Fruit fly (Drosophila melanogaster) whole organism, embryonic: ENCODE results near the gene DZIP1.
A peak's percentile ranks its signal among the peaks of the same experiment; 100 is the strongest.

Source experiments
- ATbp ChIP-seq: fragments of 200-800 bp; sonication (Bioruptor generic); optimal IDR thresholded peaks from 2 replicates; lab custom pipeline; 2017; ENCODE audit warnings: missing biosample characterization, mild to moderate bottlenecking, missing genetic modification characterization, missing genetic modification reagents
- Asciz ChIP-seq: fragments of 200-800 bp; sonication (Bioruptor generic); optimal IDR thresholded peaks from 2 replicates; lab custom pipeline; 2017; ENCODE audit warnings: missing biosample characterization, mild to moderate bottlenecking, missing genetic modification characterization, missing genetic modification reagents
- Atf6 ChIP-seq: fragments of 200-800 bp; sonication (Bioruptor generic); IDR thresholded peaks from 2 replicates; pipeline ENCODE4 v1.3.6; 2022; ENCODE audit warnings: missing biosample characterization, missing genetic modification characterization
- Bdp1 ChIP-seq: fragments of 200-800 bp; sonication (Bioruptor generic); optimal IDR thresholded peaks from 3 replicates; lab custom pipeline; 2016; ENCODE audit warnings: missing biosample characterization, missing genetic modification characterization
- Bteb2 ChIP-seq: fragments of 200-800 bp; sonication (Bioruptor generic); optimal IDR thresholded peaks from 2 replicates; lab custom pipeline; 2016; ENCODE audit warnings: missing biosample characterization, missing genetic modification characterization
- CG1024 ChIP-seq: fragments of 200-800 bp; sonication (Bioruptor generic); IDR thresholded peaks from 2 replicates; pipeline ENCODE4 v1.3.6; 2022; ENCODE audit warnings: missing biosample characterization, missing genetic modification characterization
- CG11093 ChIP-seq: fragments of 200-800 bp; sonication (Bioruptor generic); IDR thresholded peaks from 3 replicates; pipeline ENCODE4 v1.3.6; 2022; ENCODE audit warnings: missing biosample characterization, missing genetic modification characterization
- CG11696 ChIP-seq: fragments of 200-800 bp; sonication (Bioruptor generic); IDR thresholded peaks from 2 replicates; pipeline ENCODE4 v1.3.6; 2022; ENCODE audit warnings: missing biosample characterization, missing genetic modification characterization
- CG15011 ChIP-seq: fragments of 200-800 bp; sonication (Bioruptor generic); optimal IDR thresholded peaks from 3 replicates; lab custom pipeline; 2018; ENCODE audit warnings: missing biosample characterization, mild to moderate bottlenecking, missing genetic modification characterization
- CG1647 ChIP-seq: fragments of 200-800 bp; sonication (Bioruptor generic); optimal IDR thresholded peaks from 3 replicates; lab custom pipeline; 2016; ENCODE audit warnings: missing biosample characterization, missing genetic modification characterization
- CG17361 ChIP-seq: fragments of 200-800 bp; sonication (Bioruptor generic); IDR thresholded peaks from 3 replicates; pipeline ENCODE4 v1.3.6; 2022; ENCODE audit warnings: missing biosample characterization, missing genetic modification characterization
- CG17568 ChIP-seq: fragments of 200-800 bp; sonication (Bioruptor generic); optimal IDR thresholded peaks from 2 replicates; lab custom pipeline; 2018; ENCODE audit warnings: missing biosample characterization, mild to moderate bottlenecking, missing genetic modification characterization, moderate library complexity
- CG2120 ChIP-seq: fragments of 200-800 bp; sonication (Bioruptor generic); optimal IDR thresholded peaks from 3 replicates; lab custom pipeline; 2016; ENCODE audit warnings: missing biosample characterization, missing genetic modification characterization
- CG2199 ChIP-seq: fragments of 200-800 bp; sonication (Bioruptor generic); IDR thresholded peaks from 3 replicates; pipeline ENCODE4 v1.3.6; 2022; ENCODE audit warnings: missing biosample characterization, missing genetic modification characterization
- CG3838 ChIP-seq: fragments of 200-800 bp; sonication (Bioruptor generic); optimal IDR thresholded peaks from 3 replicates; lab custom pipeline; 2016; ENCODE audit warnings: missing biosample characterization, missing genetic modification characterization
- CG3847 ChIP-seq: fragments of 200-800 bp; sonication (Bioruptor generic); IDR thresholded peaks from 2 replicates; pipeline ENCODE4 v1.3.6; 2022; ENCODE audit warnings: missing biosample characterization, missing genetic modification characterization
- CG4424 ChIP-seq: fragments of 200-800 bp; sonication (Bioruptor generic); optimal IDR thresholded peaks from 3 replicates; lab custom pipeline; 2016; ENCODE audit warnings: missing biosample characterization, missing genetic modification characterization
- CG6254 ChIP-seq: fragments of 200-800 bp; sonication (Bioruptor generic); optimal IDR thresholded peaks from 3 replicates; lab custom pipeline; 2017; ENCODE audit warnings: mild to moderate bottlenecking, missing biosample characterization, missing genetic modification reagents, missing genetic modification characterization
- CG6689 ChIP-seq: fragments of 200-800 bp; sonication (Bioruptor generic); IDR thresholded peaks from 2 replicates; pipeline ENCODE4 v1.3.6; 2022; ENCODE audit warnings: missing biosample characterization, missing genetic modification characterization
- CG7271 ChIP-seq: fragments of 200-800 bp; sonication (Bioruptor generic); optimal IDR thresholded peaks from 2 replicates; lab custom pipeline; 2018; ENCODE audit warnings: missing biosample characterization, mild to moderate bottlenecking, missing genetic modification characterization, moderate library complexity
- CG7372 ChIP-seq: fragments of 200-800 bp; sonication (Bioruptor generic); IDR thresholded peaks from 2 replicates; pipeline ENCODE4 v1.3.6; 2022; ENCODE audit warnings: missing biosample characterization, missing genetic modification characterization
- CG7839 ChIP-seq: fragments of 200-800 bp; sonication (Bioruptor generic); optimal IDR thresholded peaks from 3 replicates; lab custom pipeline; 2018; ENCODE audit warnings: missing biosample characterization, mild to moderate bottlenecking, missing genetic modification characterization, moderate library complexity
- CG8089 ChIP-seq: fragments of 200-800 bp; sonication (Bioruptor generic); optimal IDR thresholded peaks from 3 replicates; lab custom pipeline; 2016; ENCODE audit warnings: missing biosample characterization, missing genetic modification characterization
- CG8281 ChIP-seq: fragments of 200-800 bp; sonication (Bioruptor generic); optimal IDR thresholded peaks from 2 replicates; lab custom pipeline; 2018; ENCODE audit warnings: missing biosample characterization, mild to moderate bottlenecking, missing genetic modification characterization, moderate library complexity
- Deaf1 ChIP-seq: fragments of 200-800 bp; optimal IDR thresholded peaks from 3 replicates; lab custom pipeline; 2019; ENCODE audit warnings: missing biosample characterization, mild to moderate bottlenecking, missing genetic modification characterization, moderate library complexity
- GATAe ChIP-seq: fragments of 200-800 bp; sonication (Bioruptor generic); conservative IDR thresholded peaks from 2 replicates; pipeline ENCODE4 v1.3.6; 2022; ENCODE audit warnings: missing biosample characterization, missing genetic modification characterization
- HHEX ChIP-seq: fragments of 200-800 bp; sonication (Bioruptor generic); optimal IDR thresholded peaks from 3 replicates; lab custom pipeline; 2017; ENCODE audit warnings: missing biosample characterization, mild to moderate bottlenecking, missing genetic modification characterization, missing genetic modification reagents
- HLH54F ChIP-seq: fragments of 200-800 bp; sonication (Bioruptor generic); optimal IDR thresholded peaks from 3 replicates; lab custom pipeline; 2016; ENCODE audit warnings: missing biosample characterization, missing genetic modification characterization
- HLHmδ ChIP-seq: fragments of 200-800 bp; sonication (Bioruptor generic); optimal IDR thresholded peaks from 2 replicates; lab custom pipeline; 2018; ENCODE audit warnings: missing biosample characterization, mild to moderate bottlenecking, missing genetic modification characterization, moderate library complexity
- Mad ChIP-seq: fragments of 200-800 bp; sonication (Bioruptor generic); optimal IDR thresholded peaks from 2 replicates; lab custom pipeline; 2016; ENCODE audit warnings: missing biosample characterization, missing genetic modification characterization
- Mrtf ChIP-seq: fragments of 200-800 bp; sonication (Bioruptor generic); IDR thresholded peaks from 3 replicates; pipeline ENCODE4 v1.3.6; 2022; ENCODE audit warnings: missing biosample characterization, missing genetic modification characterization
- ap ChIP-seq: fragments of 200-800 bp; sonication (Bioruptor generic); IDR thresholded peaks from 2 replicates; pipeline ENCODE4 v1.3.6; 2022; ENCODE audit warnings: missing biosample characterization, missing genetic modification characterization
- btn ChIP-seq: fragments of 200-800 bp; sonication (Bioruptor generic); optimal IDR thresholded peaks from 2 replicates; lab custom pipeline; 2016; ENCODE audit warnings: missing biosample characterization, missing genetic modification characterization
- cas ChIP-seq: fragments of 200-800 bp; sonication (Bioruptor generic); IDR thresholded peaks from 2 replicates; pipeline ENCODE4 v1.3.6; 2022; ENCODE audit warnings: missing biosample characterization, missing genetic modification characterization
- dpn ChIP-seq, 2 experiments: fragments of 200-800 bp; sonication (Bioruptor generic); optimal IDR thresholded peaks; 3 replicates each; lab custom pipeline; 2016; ENCODE audit warnings: missing biosample characterization in 2 of 2, missing genetic modification characterization in 2 of 2
- fd3F ChIP-seq: fragments of 200-800 bp; sonication (Bioruptor generic); optimal IDR thresholded peaks from 2 replicates; lab custom pipeline; 2018; ENCODE audit warnings: missing biosample characterization, mild to moderate bottlenecking, missing genetic modification characterization, moderate library complexity
- kah ChIP-seq: fragments of 200-800 bp; sonication (Bioruptor generic); optimal IDR thresholded peaks from 2 replicates; lab custom pipeline; 2018; ENCODE audit warnings: missing biosample characterization, mild to moderate bottlenecking, missing genetic modification characterization
- lilli ChIP-seq: fragments of 200-800 bp; sonication (Bioruptor generic); optimal IDR thresholded peaks from 3 replicates; lab custom pipeline; 2016; ENCODE audit warnings: missing biosample characterization, missing genetic modification characterization
- lmd ChIP-seq: fragments of 200-800 bp; sonication (Bioruptor generic); IDR thresholded peaks from 2 replicates; pipeline ENCODE4 v1.3.6; 2022; ENCODE audit warnings: missing biosample characterization, missing genetic modification characterization
- pum ChIP-seq: fragments of 200-800 bp; sonication (Bioruptor generic); optimal IDR thresholded peaks from 2 replicates; lab custom pipeline; 2016; ENCODE audit warnings: missing biosample characterization, missing genetic modification characterization
- rib ChIP-seq: fragments of 200-800 bp; sonication (Bioruptor generic); IDR thresholded peaks from 2 replicates; pipeline ENCODE4 v1.3.6; 2022; ENCODE audit warnings: missing biosample characterization, missing genetic modification characterization
- sc ChIP-seq, 3 experiments: fragments of >200 bp in 2 of 3; fragments of 200-800 bp in 1 of 3; sonication (Bioruptor generic) in 1 of 3; optimal IDR thresholded peaks; 2 replicates in 2 of 3; 3 replicates in 1 of 3; lab custom pipeline; 2017; ENCODE audit warnings: mild to moderate bottlenecking in 1 of 3, missing biosample characterization in 1 of 3, missing genetic modification characterization in 1 of 3, missing genetic modification reagents in 1 of 3
- sens ChIP-seq: fragments of 200-800 bp; sonication (Bioruptor generic); peaks from one replicate; lab custom pipeline; 2016; ENCODE audit warnings: missing biosample characterization, missing genetic modification characterization
- sens-2 ChIP-seq: fragments of 200-800 bp; sonication (Bioruptor generic); IDR thresholded peaks from 2 replicates; pipeline ENCODE4 v1.3.6; 2022; ENCODE audit warnings: missing biosample characterization, missing genetic modification characterization
- slp2 ChIP-seq: fragments of 200-800 bp; sonication (Bioruptor generic); optimal IDR thresholded peaks from 2 replicates; lab custom pipeline; 2016; ENCODE audit warnings: missing biosample characterization, missing genetic modification characterization
- tin ChIP-seq: fragments of 200-800 bp; sonication (Bioruptor generic); optimal IDR thresholded peaks from 3 replicates; lab custom pipeline; 2016; ENCODE audit warnings: missing biosample characterization, missing genetic modification characterization
- tll ChIP-seq, 2 experiments: fragments of 200-800 bp in 1 of 2; fragments of >200 bp in 1 of 2; sonication (Bioruptor generic) in 1 of 2; optimal IDR thresholded peaks; 2 replicates each; lab custom pipeline; 2017 to 2019; ENCODE audit warnings: missing biosample characterization in 2 of 2, missing genetic modification characterization in 2 of 2, mild to moderate bottlenecking in 1 of 2, moderate library complexity in 1 of 2
- tna ChIP-seq: fragments of 200-800 bp; sonication (Bioruptor generic); IDR thresholded peaks from 2 replicates; pipeline ENCODE4 v1.3.6; 2022; ENCODE audit warnings: missing biosample characterization, missing genetic modification characterization; ENCODE audit not compliant: partially characterized antibody
- toy ChIP-seq: fragments of 200-800 bp; sonication (Bioruptor generic); IDR thresholded peaks from 2 replicates; pipeline ENCODE4 v1.3.6; 2022; ENCODE audit warnings: missing biosample characterization, missing genetic modification characterization
- tup ChIP-seq: fragments of 200-800 bp; sonication (Bioruptor generic); optimal IDR thresholded peaks from 2 replicates; lab custom pipeline; 2016; ENCODE audit warnings: missing biosample characterization, mild to moderate bottlenecking, missing genetic modification characterization, moderate library complexity
- vfl ChIP-seq: fragments of 200-800 bp; sonication (Bioruptor generic); optimal IDR thresholded peaks from 2 replicates; lab custom pipeline; 2016; ENCODE audit warnings: missing biosample characterization, missing genetic modification characterization

DZIP1 gene

dm6 chr3R:24525983-24526661 is 11.0 kb downstream of the DZIP1 start:
- TF ChIP-seq Mad = no peak
- TF ChIP-seq Mrtf (GFP tag; lab: Robert Waterston, UW) = no peak
- no peak for TF ChIP-seq CG15011
- TF ChIP-seq CG7839 (tag; lab: Kevin White, UChicago) = no peak
- TF ChIP-seq btn = no peak
- TF ChIP-seq CG7372 (GFP tag; lab: Robert Waterston, UW) = no peak
- TF ChIP-seq CG4424 (GFP tag; lab: Kevin White, UChicago) = no peak
- no peak for TF ChIP-seq pum
- no peak for TF ChIP-seq tup (GFP tag; lab: Kevin White, UChicago)
- TF ChIP-seq dpn (GFP tag; optimal IDR thresholded peaks at IDR 0.05; lab: Kevin White, UChicago) = peak in 1 of 2 experiments; percentile 12
- no peak for TF ChIP-seq kah
- TF ChIP-seq CG1024 (GFP tag; lab: Robert Waterston, UW) = no peak
- TF ChIP-seq CG2120 (GFP tag; lab: Kevin White, UChicago) = no peak
- TF ChIP-seq Asciz = no peak
- no peak for TF ChIP-seq HHEX
- no peak for TF ChIP-seq lilli
- no peak for TF ChIP-seq CG6254 (GFP tag; lab: Kevin White, UChicago)
- TF ChIP-seq tin = peak; percentile 9
- no peak for TF ChIP-seq CG8089 (GFP tag; lab: Kevin White, UChicago)
- no peak; the same call in 1 of the 2 replicates for TF ChIP-seq lmd (GFP tag; lab: Robert Waterston, UW)
- no peak for TF ChIP-seq tll (GFP tag; optimal IDR thresholded peaks at IDR 0.05; lab: Kevin White, UChicago)
- no peak for TF ChIP-seq CG3838 (GFP tag; lab: Kevin White, UChicago)
- TF ChIP-seq slp2 (GFP tag; lab: Kevin White, UChicago) = no peak
- TF ChIP-seq CG11093 = no peak
- no peak for TF ChIP-seq CG17568
- TF ChIP-seq Bdp1 (GFP tag; lab: Kevin White, UChicago) = no peak
- no peak for TF ChIP-seq Bteb2
- no peak for TF ChIP-seq Atf6 (GFP tag; lab: Robert Waterston, UW)
- TF ChIP-seq CG8281 (tag; lab: Kevin White, UChicago) = no peak
- no peak for TF ChIP-seq GATAe (GFP tag; lab: Robert Waterston, UW)
- no peak for TF ChIP-seq CG1647
- TF ChIP-seq sc (optimal IDR thresholded peaks at IDR 0.05; lab: Kevin White, UChicago) = no peak
- TF ChIP-seq sc (GFP tag; optimal IDR thresholded peaks at IDR 0.05; lab: Kevin White, UChicago) = no peak
- TF ChIP-seq CG2199 (GFP tag; lab: Robert Waterston, UW) = no peak
- no peak for TF ChIP-seq fd3F (GFP tag; lab: Kevin White, UChicago)
- TF ChIP-seq CG11696 (GFP tag; lab: Robert Waterston, UW) = no peak
- TF ChIP-seq vfl (GFP tag; lab: Kevin White, UChicago) = no peak
- no peak for TF ChIP-seq tna (GFP tag; lab: Robert Waterston, UW)
- TF ChIP-seq CG3847 = no peak
- no peak for TF ChIP-seq Deaf1 (tag; lab: Kevin White, UChicago)
- TF ChIP-seq ap = no peak
- no peak for TF ChIP-seq CG17361
- TF ChIP-seq HLH54F (GFP tag; lab: Kevin White, UChicago) = no peak
- no peak for TF ChIP-seq sens-2 (GFP tag; lab: Robert Waterston, UW)
- no peak for TF ChIP-seq rib (GFP tag; lab: Robert Waterston, UW)
- TF ChIP-seq CG6689 (GFP tag; lab: Robert Waterston, UW) = 0 out of 2 replicates have a peak, but pooled peaks have one; percentile 8
- no peak for TF ChIP-seq CG7271 (tag; lab: Kevin White, UChicago)
- no peak for TF ChIP-seq HLHmδ
- TF ChIP-seq toy (GFP tag; lab: Robert Waterston, UW) = no peak
- no peak for TF ChIP-seq ATbp (GFP tag; lab: Kevin White, UChicago)
- TF ChIP-seq sens (GFP tag; lab: Kevin White, UChicago) = peak; percentile 0
- no peak for TF ChIP-seq cas
